Worm (Caenorhabditis elegans) whole organism, early embryonic: Measurements from ENCODE around the gene Y110A2AL.2.

ENCODE experiments used
- B0310.2 ChIP-seq: sonication (generic microtip); optimal IDR thresholded peaks from 2 replicates; lab custom pipeline; 2016; ENCODE audit warnings: mild to moderate bottlenecking, missing genetic modification characterization, missing compliant biosample characterization
- F13C5.2 ChIP-seq: sonication (generic microtip); optimal IDR thresholded peaks from 2 replicates; lab custom pipeline; 2017; ENCODE audit warnings: mild to moderate bottlenecking, missing genetic modification characterization, inconsistent platforms, missing compliant biosample characterization
- aly-1 ChIP-seq: sonication (generic microtip); optimal IDR thresholded peaks from 2 replicates; lab custom pipeline; 2016; ENCODE audit warnings: missing genetic modification characterization, missing compliant biosample characterization
- ama-1 ChIP-seq: fragments of 150-350 bp; optimal IDR thresholded peaks from 2 replicates; lab custom pipeline; 2014
- ceh-36 ChIP-seq: sonication (generic microtip); optimal IDR thresholded peaks from 2 replicates; lab custom pipeline; 2016; ENCODE audit warnings: missing genetic modification characterization, inconsistent platforms, missing compliant biosample characterization
- ets-7 ChIP-seq: sonication (generic microtip); optimal IDR thresholded peaks from 2 replicates; lab custom pipeline; 2016; ENCODE audit warnings: missing genotype, missing genetic modification characterization, missing compliant biosample characterization
- flt-1 ChIP-seq: fragments of 200-800 bp; sonication (Bioruptor generic); IDR thresholded peaks from 2 replicates; pipeline ENCODE4 v1.3.6; 2022; ENCODE audit warnings: missing genetic modification characterization, missing compliant biosample characterization
- hmbx-1 ChIP-seq: sonication (generic microtip); optimal IDR thresholded peaks from 2 replicates; lab custom pipeline; 2016; ENCODE audit warnings: mild to moderate bottlenecking, missing genetic modification characterization, missing compliant biosample characterization
- hmg-4 ChIP-seq: fragments of 200-800 bp; sonication (Bioruptor generic); optimal IDR thresholded peaks from 2 replicates; lab custom pipeline; 2018; ENCODE audit warnings: mild to moderate bottlenecking, missing genetic modification characterization, missing compliant biosample characterization
- pes-1 ChIP-seq: fragments of 200-800 bp; sonication (Bioruptor generic); IDR thresholded peaks from 2 replicates; pipeline ENCODE4 v1.3.6; 2022; ENCODE audit warnings: missing genetic modification reagents, missing genetic modification characterization, missing compliant biosample characterization
- scrt-1 ChIP-seq: fragments of 200-800 bp; sonication (Bioruptor generic); IDR thresholded peaks from 2 replicates; pipeline ENCODE4 v1.3.6; 2022; ENCODE audit warnings: missing genetic modification characterization, missing compliant biosample characterization
- tbx-11 ChIP-seq: fragments of 200-800 bp; sonication (Bioruptor generic); IDR thresholded peaks from 2 replicates; pipeline ENCODE4 v1.3.6; 2022; ENCODE audit warnings: missing genetic modification characterization, missing compliant biosample characterization
- tbx-37 ChIP-seq: fragments of 200-800 bp; sonication (Bioruptor generic); conservative IDR thresholded peaks from 2 replicates; pipeline ENCODE4 v1.3.6; 2022; ENCODE audit warnings: missing genetic modification reagents, missing genetic modification characterization, missing compliant biosample characterization
- tra-4 ChIP-seq: sonication (generic microtip); optimal IDR thresholded peaks from 2 replicates; lab custom pipeline; 2017; ENCODE audit warnings: missing genetic modification characterization, missing compliant biosample characterization

DNA sequence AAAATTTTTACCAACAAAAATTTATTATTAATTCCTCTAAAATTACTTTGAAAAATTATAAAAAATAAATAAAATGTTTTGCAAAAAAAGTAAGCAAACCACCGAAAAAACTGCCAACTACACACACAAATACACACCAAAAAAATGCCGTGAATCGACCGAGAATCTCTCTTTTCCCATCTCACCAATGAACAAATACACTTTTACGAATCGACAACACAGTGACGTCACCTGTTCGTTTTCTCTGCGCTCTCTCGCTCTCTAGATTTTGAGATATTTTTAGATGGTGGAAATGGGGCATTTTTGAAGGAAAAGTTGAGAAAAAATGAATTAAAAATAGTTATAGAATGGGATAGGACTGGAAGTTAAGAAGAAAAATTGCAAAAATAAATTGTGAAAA, 35.7 kb upstream of the Y110A2AL.2 start:
- TF ChIP-seq pes-1 (GFP tag; lab: Robert Waterston, UW), result no peak
- no peak for TF ChIP-seq tbx-11 (GFP tag; lab: Robert Waterston, UW)
- TF ChIP-seq ama-1 (lab: Kevin White, UChicago), result no peak
- no peak for TF ChIP-seq flt-1 (GFP tag; lab: Robert Waterston, UW)
- TF ChIP-seq tbx-37 (GFP tag; lab: Robert Waterston, UW), result no peak
- TF ChIP-seq tra-4 (tag; lab: Kevin White, UChicago), result no peak
- no peak for TF ChIP-seq scrt-1 (GFP tag; lab: Robert Waterston, UW)
- TF ChIP-seq ets-7, result no peak
- TF ChIP-seq ceh-36 (tag; lab: Kevin White, UChicago), result no peak
- no peak for TF ChIP-seq hmg-4 (GFP tag; lab: Kevin White, UChicago)
- no peak for TF ChIP-seq aly-1 (tag; lab: Kevin White, UChicago)
- no peak for TF ChIP-seq B0310.2
- TF ChIP-seq hmbx-1 (tag; lab: Kevin White, UChicago), result no peak
- TF ChIP-seq F13C5.2 (tag; lab: Kevin White, UChicago), result no peak
